Fruit fly (Drosophila melanogaster) whole organism, embryonic: Measurements from ENCODE around the gene CdGAPr.
A peak's percentile ranks its signal among the peaks of the same experiment; 100 is the strongest.

ENCODE experiments used
- Abd-B ChIP-seq: fragments of 200-800 bp; sonication (Bioruptor generic); optimal IDR thresholded peaks from 2 replicates; lab custom pipeline; 2018; ENCODE audit warnings: missing biosample characterization, mild to moderate bottlenecking, missing genetic modification characterization, moderate library complexity
- CG10274 ChIP-seq: fragments of 200-800 bp; sonication (Bioruptor generic); optimal IDR thresholded peaks from 3 replicates; lab custom pipeline; 2017; ENCODE audit warnings: missing biosample characterization, mild to moderate bottlenecking, missing genetic modification characterization
- CG10366 ChIP-seq: fragments of 200-800 bp; sonication (Bioruptor generic); IDR thresholded peaks from 2 replicates; pipeline ENCODE4 v1.3.6; 2022; ENCODE audit warnings: missing biosample characterization, missing genetic modification characterization
- CG10462 ChIP-seq: fragments of 200-800 bp; sonication (Bioruptor generic); optimal IDR thresholded peaks from 2 replicates; lab custom pipeline; 2016; ENCODE audit warnings: missing biosample characterization, missing genetic modification characterization
- CG11504 ChIP-seq: fragments of 200-800 bp; sonication (Bioruptor generic); optimal IDR thresholded peaks from 3 replicates; lab custom pipeline; 2019; ENCODE audit warnings: missing biosample characterization, mild to moderate bottlenecking, missing genetic modification characterization, moderate library complexity
- CG11723 ChIP-seq: fragments of 200-800 bp; sonication (Bioruptor generic); optimal IDR thresholded peaks from 2 replicates; lab custom pipeline; 2017; ENCODE audit warnings: missing biosample characterization, mild to moderate bottlenecking, missing genetic modification characterization
- CG12071 ChIP-seq: fragments of 200-800 bp; sonication (Bioruptor generic); optimal IDR thresholded peaks from 3 replicates; lab custom pipeline; 2018; ENCODE audit warnings: missing biosample characterization, mild to moderate bottlenecking, missing genetic modification characterization
- CG15696 ChIP-seq: fragments of 200-800 bp; sonication (Bioruptor generic); optimal IDR thresholded peaks from 2 replicates; lab custom pipeline; 2019; ENCODE audit warnings: missing biosample characterization, mild to moderate bottlenecking, missing genetic modification characterization, moderate library complexity
- CG16779 ChIP-seq: fragments of 200-800 bp; sonication (Bioruptor generic); IDR thresholded peaks from 2 replicates; pipeline ENCODE4 v1.3.6; 2022; ENCODE audit warnings: missing biosample characterization, missing genetic modification characterization
- CG32767 ChIP-seq: fragments of 200-800 bp; sonication (Bioruptor generic); IDR thresholded peaks from 2 replicates; pipeline ENCODE4 v1.3.6; 2022; ENCODE audit warnings: missing biosample characterization, missing genetic modification characterization
- CG3847 ChIP-seq: fragments of 200-800 bp; sonication (Bioruptor generic); IDR thresholded peaks from 2 replicates; pipeline ENCODE4 v1.3.6; 2022; ENCODE audit warnings: missing biosample characterization, missing genetic modification characterization
- CG4282 ChIP-seq: fragments of 200-800 bp; sonication (Bioruptor generic); optimal IDR thresholded peaks from 2 replicates; lab custom pipeline; 2016; ENCODE audit warnings: missing biosample characterization, missing genetic modification characterization
- CG4820 ChIP-seq: fragments of 200-800 bp; sonication (Bioruptor generic); optimal IDR thresholded peaks from 3 replicates; lab custom pipeline; 2016; ENCODE audit warnings: missing biosample characterization, missing genetic modification characterization
- CG6254 ChIP-seq: fragments of 200-800 bp; sonication (Bioruptor generic); optimal IDR thresholded peaks from 3 replicates; lab custom pipeline; 2017; ENCODE audit warnings: mild to moderate bottlenecking, missing biosample characterization, missing genetic modification reagents, missing genetic modification characterization
- CG6689 ChIP-seq: fragments of 200-800 bp; sonication (Bioruptor generic); IDR thresholded peaks from 2 replicates; pipeline ENCODE4 v1.3.6; 2022; ENCODE audit warnings: missing biosample characterization, missing genetic modification characterization
- CG6813 ChIP-seq: fragments of 200-800 bp; sonication (Bioruptor generic); optimal IDR thresholded peaks from 2 replicates; lab custom pipeline; 2017; ENCODE audit warnings: missing biosample characterization, missing genetic modification characterization, mild to moderate bottlenecking, moderate library complexity, missing genetic modification reagents
- CG7963 ChIP-seq: fragments of 200-800 bp; sonication (Bioruptor generic); IDR thresholded peaks from 3 replicates; pipeline ENCODE4 v1.3.6; 2022; ENCODE audit warnings: missing biosample characterization, missing genetic modification characterization; ENCODE audit not compliant: partially characterized antibody
- CG8089 ChIP-seq: fragments of 200-800 bp; sonication (Bioruptor generic); optimal IDR thresholded peaks from 3 replicates; lab custom pipeline; 2016; ENCODE audit warnings: missing biosample characterization, missing genetic modification characterization
- CG8281 ChIP-seq: fragments of 200-800 bp; sonication (Bioruptor generic); optimal IDR thresholded peaks from 2 replicates; lab custom pipeline; 2018; ENCODE audit warnings: missing biosample characterization, mild to moderate bottlenecking, missing genetic modification characterization, moderate library complexity
- CG8944 ChIP-seq: fragments of 200-800 bp; sonication (Bioruptor generic); optimal IDR thresholded peaks from 3 replicates; lab custom pipeline; 2016; ENCODE audit warnings: missing biosample characterization, missing genetic modification characterization
- H2.0 ChIP-seq: fragments of 200-800 bp; sonication (Bioruptor generic); IDR thresholded peaks from 2 replicates; pipeline ENCODE4 v1.3.6; 2022; ENCODE audit warnings: missing biosample characterization, missing genetic modification characterization
- Hr51 ChIP-seq, 2 experiments: fragments of 200-800 bp; sonication (Bioruptor generic); optimal IDR thresholded peaks; 2 replicates in 1 of 2; 3 replicates in 1 of 2; lab custom pipeline; 2016 to 2018; ENCODE audit warnings: missing biosample characterization in 2 of 2, missing genetic modification characterization in 2 of 2, mild to moderate bottlenecking in 1 of 2, moderate library complexity in 1 of 2
- Kr ChIP-seq: fragments of 200-800 bp; sonication (Bioruptor generic); optimal IDR thresholded peaks from 2 replicates; lab custom pipeline; 2017; ENCODE audit warnings: missing biosample characterization, mild to moderate bottlenecking, missing genetic modification characterization
- MBD-R2 ChIP-seq: fragments of 200-800 bp; sonication (Bioruptor generic); IDR thresholded peaks from 2 replicates; pipeline ENCODE4 v1.3.6; 2022; ENCODE audit warnings: missing biosample characterization, missing genetic modification characterization
- Ptx1 ChIP-seq: fragments of 200-800 bp; sonication (Bioruptor generic); IDR thresholded peaks from 2 replicates; pipeline ENCODE4 v1.3.6; 2022; ENCODE audit warnings: missing biosample characterization, missing genetic modification characterization
- Ssrp ChIP-seq: fragments of 200-800 bp; sonication (Bioruptor generic); optimal IDR thresholded peaks from 2 replicates; lab custom pipeline; 2018; ENCODE audit warnings: missing biosample characterization, mild to moderate bottlenecking, missing genetic modification characterization, moderate library complexity
- Stat92E ChIP-seq, 3 experiments: fragments of >200 bp in 2 of 3; fragments of 200-800 bp in 1 of 3; sonication (Bioruptor generic) in 1 of 3; optimal IDR thresholded peaks; 2 replicates each; lab custom pipeline; 2017 to 2019; ENCODE audit warnings: missing biosample characterization in 3 of 3, missing genetic modification characterization in 3 of 3, mild to moderate bottlenecking in 1 of 3, moderate library complexity in 1 of 3
- Tbp ChIP-seq: fragments of >200 bp; optimal IDR thresholded peaks from 2 replicates; lab custom pipeline; 2018; ENCODE audit warnings: missing biosample characterization, missing genetic modification characterization
- cas ChIP-seq: fragments of 200-800 bp; sonication (Bioruptor generic); IDR thresholded peaks from 2 replicates; pipeline ENCODE4 v1.3.6; 2022; ENCODE audit warnings: missing biosample characterization, missing genetic modification characterization
- caup ChIP-seq: fragments of 200-800 bp; sonication (Bioruptor generic); optimal IDR thresholded peaks from 3 replicates; lab custom pipeline; 2017; ENCODE audit warnings: missing biosample characterization, mild to moderate bottlenecking, missing genetic modification characterization, moderate library complexity; ENCODE audit not compliant: severe bottlenecking
- chm ChIP-seq: fragments of 200-800 bp; sonication (Bioruptor generic); IDR thresholded peaks from 2 replicates; pipeline ENCODE4 v1.3.6; 2022; ENCODE audit warnings: missing biosample characterization, missing genetic modification characterization
- dati ChIP-seq: fragments of 200-800 bp; sonication (Bioruptor generic); IDR thresholded peaks from 2 replicates; pipeline ENCODE4 v1.3.6; 2022; ENCODE audit warnings: missing biosample characterization, missing genetic modification characterization
- dysf ChIP-seq: fragments of 200-800 bp; sonication (Bioruptor generic); IDR thresholded peaks from 3 replicates; pipeline ENCODE4 v1.3.6; 2022; ENCODE audit warnings: missing biosample characterization, missing genetic modification characterization
- hb ChIP-seq: fragments of 200-800 bp; sonication (Bioruptor generic); IDR thresholded peaks from 3 replicates; pipeline ENCODE4 v1.3.6; 2022; ENCODE audit warnings: missing biosample characterization, missing genetic modification characterization; ENCODE audit not compliant: partially characterized antibody
- ind ChIP-seq: fragments of 200-800 bp; sonication (Bioruptor generic); optimal IDR thresholded peaks from 3 replicates; lab custom pipeline; 2016; ENCODE audit warnings: missing biosample characterization, missing genetic modification characterization
- lbe ChIP-seq: fragments of 200-800 bp; sonication (Bioruptor generic); optimal IDR thresholded peaks from 2 replicates; lab custom pipeline; 2016; ENCODE audit warnings: missing biosample characterization, mild to moderate bottlenecking, missing genetic modification characterization
- nau ChIP-seq: fragments of 200-800 bp; sonication (Bioruptor generic); optimal IDR thresholded peaks from 3 replicates; lab custom pipeline; 2017; ENCODE audit warnings: missing biosample characterization, mild to moderate bottlenecking, missing genetic modification characterization, missing genetic modification reagents
- prd ChIP-seq, 3 experiments: fragments of >200 bp in 2 of 3; fragments of 200-800 bp in 1 of 3; sonication (Bioruptor generic) in 1 of 3; optimal IDR thresholded peaks in 2 of 3; IDR thresholded peaks in 1 of 3; 2 replicates in 2 of 3; 3 replicates in 1 of 3; pipeline versions ENCODE4 v1.3.6 to Lab custom; 2017 to 2022; ENCODE audit warnings: missing biosample characterization in 1 of 3, missing genetic modification characterization in 1 of 3
- sc ChIP-seq, 3 experiments: fragments of >200 bp in 2 of 3; fragments of 200-800 bp in 1 of 3; sonication (Bioruptor generic) in 1 of 3; optimal IDR thresholded peaks; 2 replicates in 2 of 3; 3 replicates in 1 of 3; lab custom pipeline; 2017; ENCODE audit warnings: mild to moderate bottlenecking in 1 of 3, missing biosample characterization in 1 of 3, missing genetic modification characterization in 1 of 3, missing genetic modification reagents in 1 of 3
- sim ChIP-seq: fragments of 200-800 bp; sonication (Bioruptor generic); IDR thresholded peaks from 2 replicates; pipeline ENCODE4 v1.3.6; 2022; ENCODE audit warnings: missing biosample characterization, missing genetic modification characterization
- sna ChIP-seq: fragments of 200-800 bp; sonication (Bioruptor generic); IDR thresholded peaks from 2 replicates; pipeline ENCODE4 v1.3.6; 2022; ENCODE audit warnings: missing biosample characterization, missing genetic modification characterization; ENCODE audit not compliant: partially characterized antibody
- tin ChIP-seq: fragments of 200-800 bp; sonication (Bioruptor generic); optimal IDR thresholded peaks from 3 replicates; lab custom pipeline; 2016; ENCODE audit warnings: missing biosample characterization, missing genetic modification characterization
- wor ChIP-seq: fragments of 200-800 bp; sonication (Bioruptor generic); IDR thresholded peaks from 2 replicates; pipeline ENCODE4 v1.3.6; 2022; ENCODE audit warnings: missing biosample characterization, missing genetic modification characterization
- zen ChIP-seq: fragments of 200-800 bp; sonication (Bioruptor generic); optimal IDR thresholded peaks from 3 replicates; lab custom pipeline; 2018; ENCODE audit warnings: missing biosample characterization, mild to moderate bottlenecking, missing genetic modification characterization, moderate library complexity
- zen2 ChIP-seq: fragments of 200-800 bp; sonication (Bioruptor generic); IDR thresholded peaks from 3 replicates; pipeline ENCODE4 v1.3.6; 2022; ENCODE audit warnings: missing biosample characterization, missing genetic modification characterization; ENCODE audit not compliant: partially characterized antibody
- zfh1 ChIP-seq: fragments of 200-800 bp; sonication (Bioruptor generic); IDR thresholded peaks from 3 replicates; pipeline ENCODE4 v1.3.6; 2022; ENCODE audit warnings: missing biosample characterization, missing genetic modification characterization

The CdGAPr gene

dm6 chr2L:19763773-19764580, 27.7 kb downstream of the CdGAPr start, which contains the start of gene fbp (continued):
- TF ChIP-seq sc (optimal IDR thresholded peaks at IDR 0.05; lab: Kevin White, UChicago) (no peak), sc (GFP tag; optimal IDR thresholded peaks at IDR 0.05; lab: Kevin White, UChicago) (peak; percentile 39), CG10274 (GFP tag; lab: Kevin White, UChicago) (peak; percentile 23), CG3847 (GFP tag; lab: Robert Waterston, UW) (0 out of 2 replicates have a peak, but pooled peaks have one; percentile 41), Kr (GFP tag; lab: Kevin White, UChicago) (no peak), dati (GFP tag; lab: Robert Waterston, UW) (no peak), CG6689 (GFP tag; lab: Robert Waterston, UW) (peak; percentile 53; the same call in 1 of the 2 replicates), CG8281 (peak; percentile 22), cas (GFP tag; lab: Robert Waterston, UW) (no peak), zfh1 (GFP tag; lab: Robert Waterston, UW) (peak; percentile 55; the same call in 1 of the 3 replicates), tin (GFP tag; lab: Kevin White, UChicago) (peak; percentile 58), caup (GFP tag; lab: Kevin White, UChicago) (peak; percentile 27), CG10462 (peak; percentile 27), CG16779 (peak; percentile 56; the same call in 1 of the 2 replicates), chm (GFP tag; lab: Robert Waterston, UW) (no peak), lbe (no peak), prd (optimal IDR thresholded peaks at IDR 0.05; lab: Kevin White, UChicago) (no peak), prd (GFP tag; IDR thresholded peaks at IDR 0.05; lab: Robert Waterston, UW) (peak; percentile 69), CG6813 (no peak), zen (no peak), CG4820 (GFP tag; lab: Kevin White, UChicago) (peak; percentile 41), CG6254 (GFP tag; lab: Kevin White, UChicago) (no peak), dysf (GFP tag; lab: Robert Waterston, UW) (peak; percentile 61; the same call in 2 of the 3 replicates), sim (GFP tag; lab: Robert Waterston, UW) (no peak), nau (peak; percentile 52), CG15696 (peak; percentile 20), MBD-R2 (GFP tag; lab: Robert Waterston, UW) (no peak; the same call in 1 of the 2 replicates), hb (no peak), sna (GFP tag; lab: Robert Waterston, UW) (no peak), Ptx1 (GFP tag; lab: Robert Waterston, UW) (peak; percentile 55), CG32767 (no peak), CG11504 (tag; lab: Kevin White, UChicago) (peak; percentile 82), CG4282 (GFP tag; lab: Kevin White, UChicago) (no peak), Abd-B (GFP tag; lab: Kevin White, UChicago) (peak; percentile 65), CG11723 (GFP tag; lab: Kevin White, UChicago) (peak; percentile 68), zen2 (GFP tag; lab: Robert Waterston, UW) (no peak), CG12071 (GFP tag; lab: Kevin White, UChicago) (no peak), CG10366 (GFP tag; lab: Robert Waterston, UW) (peak; percentile 41; the same call in 1 of the 2 replicates), Stat92E (GFP tag; optimal IDR thresholded peaks at IDR 0.05; lab: Kevin White, UChicago) (peak in 1 of 3 experiments; percentile 25), ind (peak; percentile 62), Ssrp (tag; lab: Kevin White, UChicago) (peak; percentile 57), CG8944 (GFP tag; lab: Kevin White, UChicago) (peak; percentile 7), H2.0 (GFP tag; lab: Robert Waterston, UW) (0 out of 2 replicates have a peak, but pooled peaks have one; percentile 41), Tbp (no peak), CG7963 (GFP tag; lab: Robert Waterston, UW) (no peak), CG8089 (no peak), wor (GFP tag; lab: Robert Waterston, UW) (no peak), Hr51 (GFP tag; optimal IDR thresholded peaks at IDR 0.05; lab: Kevin White, UChicago) (peak; percentile 50 to 72)
